Fruit fly (Drosophila melanogaster) whole organism, embryonic: Measurements from ENCODE around the gene CG11600.

ENCODE experiments used
- BtbVII ChIP-seq: fragments of 200-800 bp; sonication (Bioruptor generic); optimal IDR thresholded peaks from 3 replicates; lab custom pipeline; 2017; ENCODE audit warnings: missing biosample characterization, mild to moderate bottlenecking, missing genetic modification characterization
- Camta ChIP-seq: fragments of 200-800 bp; sonication (Bioruptor generic); optimal IDR thresholded peaks from 2 replicates; lab custom pipeline; 2016; ENCODE audit warnings: missing biosample characterization, missing genetic modification characterization
- Ptx1 ChIP-seq: fragments of 200-800 bp; sonication (Bioruptor generic); IDR thresholded peaks from 2 replicates; pipeline ENCODE4 v1.3.6; 2022; ENCODE audit warnings: missing biosample characterization, missing genetic modification characterization
- Sox100B ChIP-seq: fragments of 200-800 bp; sonication (Bioruptor generic); optimal IDR thresholded peaks from 3 replicates; lab custom pipeline; 2018; ENCODE audit warnings: missing biosample characterization, mild to moderate bottlenecking, missing genetic modification characterization
- ara ChIP-seq: fragments of 200-800 bp; sonication (Bioruptor generic); IDR thresholded peaks from 2 replicates; pipeline ENCODE4 v1.3.6; 2022; ENCODE audit warnings: missing biosample characterization, missing genetic modification characterization
- az2 ChIP-seq: fragments of 200-800 bp; sonication (Bioruptor generic); optimal IDR thresholded peaks from 3 replicates; lab custom pipeline; 2016; ENCODE audit warnings: missing biosample characterization, missing genetic modification characterization
- pb ChIP-seq: fragments of 200-800 bp; sonication (Bioruptor generic); optimal IDR thresholded peaks from 3 replicates; lab custom pipeline; 2016; ENCODE audit warnings: missing biosample characterization, missing genetic modification characterization
- psq ChIP-seq: fragments of 200-800 bp; sonication (Bioruptor generic); optimal IDR thresholded peaks from 2 replicates; lab custom pipeline; 2017; ENCODE audit warnings: missing biosample characterization, missing genetic modification characterization

DNA sequence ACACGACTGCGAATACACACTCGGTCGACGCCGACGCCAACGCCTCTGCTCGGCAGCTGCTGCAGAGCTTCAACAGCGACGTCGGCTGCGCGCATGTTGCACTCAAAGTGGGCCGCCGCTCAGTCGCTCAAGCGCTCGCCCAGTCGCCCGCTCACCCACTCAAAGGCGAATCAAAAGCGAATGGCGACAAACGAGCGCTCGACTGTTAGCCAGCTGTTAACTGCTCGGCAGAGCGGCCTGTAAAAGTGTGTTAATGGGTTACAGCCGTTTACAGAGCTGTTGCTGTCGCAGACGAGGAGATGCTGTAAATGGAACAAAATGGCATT lies 40.5 kb upstream of the CG11600 start:
- TF ChIP-seq Camta (GFP tag; lab: Kevin White, UChicago) (no peak), pb (GFP tag; lab: Kevin White, UChicago) (no peak), az2 (GFP tag; lab: Kevin White, UChicago) (no peak), ara (no peak), Ptx1 (no peak), Sox100B (GFP tag; lab: Kevin White, UChicago) (no peak), psq (GFP tag; lab: Kevin White, UChicago) (no peak), BtbVII (GFP tag; lab: Kevin White, UChicago) (no peak)
